Fruit fly (Drosophila melanogaster) whole organism: Measurements from ENCODE around the gene Dref.

Experiments used
- CG8478 ChIP-seq: fragments of >200 bp; optimal IDR thresholded peaks from 2 replicates; lab custom pipeline; 2018; ENCODE audit warnings: inconsistent platforms
- Dll ChIP-seq: fragments of >200 bp; optimal IDR thresholded peaks from 2 replicates; lab custom pipeline; 2017
- pan ChIP-seq: fragments of >200 bp; optimal IDR thresholded peaks from 2 replicates; lab custom pipeline; 2017
- psq ChIP-seq: fragments of >200 bp; optimal IDR thresholded peaks from 2 replicates; lab custom pipeline; 2017

DNA sequence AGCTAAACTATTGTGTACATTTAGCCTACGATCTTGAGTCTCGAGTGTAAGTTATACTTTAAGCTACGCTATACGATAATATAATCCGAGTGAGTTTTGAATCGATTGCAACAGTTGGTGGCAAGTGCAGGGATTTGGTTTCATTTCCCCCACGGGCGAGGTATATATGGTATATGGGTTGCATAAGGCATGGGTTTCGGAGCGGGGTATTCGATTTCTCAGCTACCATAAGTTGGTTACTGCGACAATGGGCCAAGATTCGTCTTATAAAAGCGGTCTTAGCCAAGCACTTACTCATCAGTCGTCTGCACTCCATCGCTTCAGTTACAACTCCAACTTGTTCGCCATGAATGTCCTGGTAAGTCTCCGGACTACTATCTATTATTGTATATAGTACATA, 36.7 kb downstream of the Dref start, which contains the start of gene CG42367:
- TF ChIP-seq CG8478 (lab: Kevin White, UChicago) (no peak), psq (lab: Kevin White, UChicago) (no peak), Dll (lab: Kevin White, UChicago) (no peak), pan (lab: Kevin White, UChicago) (no peak)
